Fruit fly (Drosophila melanogaster) whole organism, embryonic: ENCODE data around the gene glob3.

ENCODE experiments used
- Blimp-1 ChIP-seq: fragments of 200-800 bp; sonication (Bioruptor generic); optimal IDR thresholded peaks from 3 replicates; lab custom pipeline; 2018; ENCODE audit warnings: missing biosample characterization, missing genetic modification characterization, mild to moderate bottlenecking, moderate library complexity, missing genetic modification reagents
- Bteb2 ChIP-seq: fragments of 200-800 bp; sonication (Bioruptor generic); optimal IDR thresholded peaks from 2 replicates; lab custom pipeline; 2016; ENCODE audit warnings: missing biosample characterization, missing genetic modification characterization
- CG10209 ChIP-seq: fragments of 200-800 bp; sonication (Bioruptor generic); optimal IDR thresholded peaks from 3 replicates; lab custom pipeline; 2017; ENCODE audit warnings: missing biosample characterization, mild to moderate bottlenecking, missing genetic modification characterization, missing genetic modification reagents
- CG11398 ChIP-seq: fragments of 200-800 bp; sonication (Bioruptor generic); optimal IDR thresholded peaks from 2 replicates; lab custom pipeline; 2016; ENCODE audit warnings: missing biosample characterization, missing genetic modification characterization
- CG11504 ChIP-seq: fragments of 200-800 bp; sonication (Bioruptor generic); optimal IDR thresholded peaks from 3 replicates; lab custom pipeline; 2019; ENCODE audit warnings: missing biosample characterization, mild to moderate bottlenecking, missing genetic modification characterization, moderate library complexity
- CG12104 ChIP-seq: fragments of 200-800 bp; sonication (Bioruptor generic); optimal IDR thresholded peaks from 3 replicates; lab custom pipeline; 2016; ENCODE audit warnings: missing biosample characterization, missing genetic modification characterization
- CG12299 ChIP-seq: fragments of 200-800 bp; sonication (Bioruptor generic); optimal IDR thresholded peaks from 2 replicates; lab custom pipeline; 2018; ENCODE audit warnings: missing biosample characterization, mild to moderate bottlenecking, missing genetic modification characterization
- CG13123 ChIP-seq: fragments of 200-800 bp; sonication (Bioruptor generic); optimal IDR thresholded peaks from 2 replicates; lab custom pipeline; 2016; ENCODE audit warnings: missing biosample characterization, missing genetic modification characterization
- CG14441 ChIP-seq: fragments of 200-800 bp; sonication (Bioruptor generic); IDR thresholded peaks from 2 replicates; pipeline ENCODE4 v1.3.6; 2022; ENCODE audit warnings: missing biosample characterization, missing genetic modification characterization
- CG15011 ChIP-seq: fragments of 200-800 bp; sonication (Bioruptor generic); optimal IDR thresholded peaks from 3 replicates; lab custom pipeline; 2018; ENCODE audit warnings: missing biosample characterization, mild to moderate bottlenecking, missing genetic modification characterization
- CG1603 ChIP-seq: fragments of 200-800 bp; sonication (Bioruptor generic); optimal IDR thresholded peaks from 2 replicates; lab custom pipeline; 2019; ENCODE audit warnings: missing biosample characterization, mild to moderate bottlenecking, missing genetic modification characterization, moderate library complexity
- CG18476 ChIP-seq: fragments of 200-800 bp; sonication (Bioruptor generic); optimal IDR thresholded peaks from 2 replicates; lab custom pipeline; 2016; ENCODE audit warnings: missing biosample characterization, mild to moderate bottlenecking, missing genetic modification characterization
- CG18764 ChIP-seq: fragments of 200-800 bp; sonication (Bioruptor generic); optimal IDR thresholded peaks from 3 replicates; lab custom pipeline; 2016; ENCODE audit warnings: missing biosample characterization, missing genetic modification characterization
- CG2120 ChIP-seq: fragments of 200-800 bp; sonication (Bioruptor generic); optimal IDR thresholded peaks from 3 replicates; lab custom pipeline; 2016; ENCODE audit warnings: missing biosample characterization, missing genetic modification characterization
- CG4730 ChIP-seq: fragments of 200-800 bp; sonication (Bioruptor generic); IDR thresholded peaks from 2 replicates; pipeline ENCODE4 v1.3.6; 2022; ENCODE audit warnings: missing biosample characterization, missing genetic modification characterization
- CG4820 ChIP-seq: fragments of 200-800 bp; sonication (Bioruptor generic); optimal IDR thresholded peaks from 3 replicates; lab custom pipeline; 2016; ENCODE audit warnings: missing biosample characterization, missing genetic modification characterization
- CG6854 ChIP-seq: fragments of 200-800 bp; sonication (Bioruptor generic); optimal IDR thresholded peaks from 3 replicates; lab custom pipeline; 2017; ENCODE audit warnings: missing biosample characterization, mild to moderate bottlenecking, missing genetic modification characterization
- CG7556 ChIP-seq: fragments of 200-800 bp; sonication (Bioruptor generic); optimal IDR thresholded peaks from 2 replicates; lab custom pipeline; 2017; ENCODE audit warnings: missing biosample characterization, mild to moderate bottlenecking, missing genetic modification characterization
- CG9437 ChIP-seq: fragments of 200-800 bp; sonication (Bioruptor generic); optimal IDR thresholded peaks from 2 replicates; lab custom pipeline; 2018; ENCODE audit warnings: missing biosample characterization, mild to moderate bottlenecking, missing genetic modification characterization
- CG9817 ChIP-seq: fragments of 200-800 bp; sonication (Bioruptor generic); optimal IDR thresholded peaks from 2 replicates; lab custom pipeline; 2018; ENCODE audit warnings: missing biosample characterization, mild to moderate bottlenecking, missing genetic modification characterization, moderate library complexity
- Dip3 ChIP-seq: fragments of 200-800 bp; sonication (Bioruptor generic); optimal IDR thresholded peaks from 3 replicates; lab custom pipeline; 2016; ENCODE audit warnings: missing biosample characterization, missing genetic modification characterization
- Fer3 ChIP-seq: fragments of 200-800 bp; sonication (Bioruptor generic); optimal IDR thresholded peaks from 2 replicates; lab custom pipeline; 2018; ENCODE audit warnings: missing biosample characterization, mild to moderate bottlenecking, missing genetic modification characterization, moderate library complexity
- HHEX ChIP-seq: fragments of 200-800 bp; sonication (Bioruptor generic); optimal IDR thresholded peaks from 3 replicates; lab custom pipeline; 2017; ENCODE audit warnings: missing biosample characterization, mild to moderate bottlenecking, missing genetic modification characterization, missing genetic modification reagents
- HLH3B ChIP-seq: fragments of 200-800 bp; sonication (Bioruptor generic); IDR thresholded peaks from 2 replicates; pipeline ENCODE4 v1.3.6; 2022; ENCODE audit warnings: missing biosample characterization, missing genetic modification characterization
- HLHmδ ChIP-seq: fragments of 200-800 bp; sonication (Bioruptor generic); optimal IDR thresholded peaks from 2 replicates; lab custom pipeline; 2018; ENCODE audit warnings: missing biosample characterization, mild to moderate bottlenecking, missing genetic modification characterization, moderate library complexity
- Kr ChIP-seq: fragments of 200-800 bp; sonication (Bioruptor generic); optimal IDR thresholded peaks from 2 replicates; lab custom pipeline; 2017; ENCODE audit warnings: missing biosample characterization, mild to moderate bottlenecking, missing genetic modification characterization
- Rx ChIP-seq: fragments of 200-800 bp; sonication (Bioruptor generic); IDR thresholded peaks from 2 replicates; pipeline ENCODE4 v1.3.6; 2022; ENCODE audit warnings: missing biosample characterization, missing genetic modification characterization
- Sox100B ChIP-seq: fragments of 200-800 bp; sonication (Bioruptor generic); optimal IDR thresholded peaks from 3 replicates; lab custom pipeline; 2018; ENCODE audit warnings: missing biosample characterization, mild to moderate bottlenecking, missing genetic modification characterization
- Sox102F ChIP-seq: fragments of 200-800 bp; sonication (Bioruptor generic); optimal IDR thresholded peaks from 2 replicates; lab custom pipeline; 2018; ENCODE audit warnings: missing biosample characterization, mild to moderate bottlenecking, missing genetic modification characterization, moderate library complexity
- Tbp ChIP-seq: fragments of >200 bp; optimal IDR thresholded peaks from 2 replicates; lab custom pipeline; 2018; ENCODE audit warnings: missing biosample characterization, missing genetic modification characterization
- bowl ChIP-seq: fragments of 200-800 bp; sonication (Bioruptor generic); IDR thresholded peaks from 2 replicates; pipeline ENCODE4 v1.3.6; 2022; ENCODE audit warnings: missing biosample characterization, missing genetic modification characterization
- br ChIP-seq: fragments of >200 bp; optimal IDR thresholded peaks from 2 replicates; lab custom pipeline; 2017
- cwo ChIP-seq: fragments of 200-800 bp; sonication (Bioruptor generic); optimal IDR thresholded peaks from 3 replicates; lab custom pipeline; 2017; ENCODE audit warnings: missing biosample characterization, missing genetic modification characterization, mild to moderate bottlenecking, moderate library complexity, missing genetic modification reagents
- dmrt99B ChIP-seq: fragments of 200-800 bp; sonication (Bioruptor generic); optimal IDR thresholded peaks from 2 replicates; lab custom pipeline; 2018; ENCODE audit warnings: missing biosample characterization, mild to moderate bottlenecking, missing genetic modification characterization, moderate library complexity
- eve ChIP-seq, 2 experiments: fragments of >200 bp; optimal IDR thresholded peaks; 2 replicates each; lab custom pipeline; 2017; ENCODE audit warnings: missing biosample characterization in 2 of 2, missing genetic modification characterization in 2 of 2
- exex ChIP-seq: fragments of 200-800 bp; sonication (Bioruptor generic); optimal IDR thresholded peaks from 4 replicates; lab custom pipeline; 2018; ENCODE audit warnings: missing biosample characterization, mild to moderate bottlenecking, missing genetic modification characterization, moderate library complexity
- fd64A ChIP-seq: fragments of 200-800 bp; sonication (Bioruptor generic); optimal IDR thresholded peaks from 3 replicates; lab custom pipeline; 2018; ENCODE audit warnings: missing biosample characterization, mild to moderate bottlenecking, missing genetic modification characterization
- fru ChIP-seq: fragments of >200 bp; optimal IDR thresholded peaks from 2 replicates; lab custom pipeline; 2017
- fu2 ChIP-seq: fragments of 200-800 bp; sonication (Bioruptor generic); optimal IDR thresholded peaks from 2 replicates; lab custom pipeline; 2016; ENCODE audit warnings: missing biosample characterization, missing genetic modification characterization
- gcm2 ChIP-seq: fragments of 200-800 bp; sonication (Bioruptor generic); optimal IDR thresholded peaks from 2 replicates; lab custom pipeline; 2016; ENCODE audit warnings: missing biosample characterization, missing genetic modification characterization
- gfzf ChIP-seq: fragments of 200-800 bp; sonication (Bioruptor generic); optimal IDR thresholded peaks from 2 replicates; lab custom pipeline; 2016; ENCODE audit warnings: missing biosample characterization, mild to moderate bottlenecking, missing genetic modification characterization, moderate library complexity
- ham ChIP-seq: fragments of 200-800 bp; sonication (Bioruptor generic); IDR thresholded peaks from 2 replicates; pipeline ENCODE4 v1.3.6; 2022; ENCODE audit warnings: missing biosample characterization, missing genetic modification characterization
- hb ChIP-seq: fragments of 200-800 bp; sonication (Bioruptor generic); IDR thresholded peaks from 3 replicates; pipeline ENCODE4 v1.3.6; 2022; ENCODE audit warnings: missing biosample characterization, missing genetic modification characterization; ENCODE audit not compliant: partially characterized antibody
- hbn ChIP-seq: fragments of 200-800 bp; sonication (Bioruptor generic); IDR thresholded peaks from 2 replicates; pipeline ENCODE4 v1.3.6; 2022; ENCODE audit warnings: missing biosample characterization, missing genetic modification characterization; ENCODE audit not compliant: partially characterized antibody
- jigr1 ChIP-seq: fragments of 200-800 bp; sonication (Bioruptor generic); IDR thresholded peaks from 3 replicates; pipeline ENCODE4 v1.3.6; 2022; ENCODE audit warnings: missing biosample characterization, missing genetic modification characterization
- nmo ChIP-seq: fragments of 200-800 bp; sonication (Bioruptor generic); optimal IDR thresholded peaks from 2 replicates; lab custom pipeline; 2018; ENCODE audit warnings: missing biosample characterization, mild to moderate bottlenecking, missing genetic modification characterization, moderate library complexity
- odd ChIP-seq: fragments of 200-800 bp; sonication (Bioruptor generic); optimal IDR thresholded peaks from 2 replicates; lab custom pipeline; 2017; ENCODE audit warnings: missing biosample characterization, mild to moderate bottlenecking, missing genetic modification characterization
- pum ChIP-seq: fragments of 200-800 bp; sonication (Bioruptor generic); optimal IDR thresholded peaks from 2 replicates; lab custom pipeline; 2016; ENCODE audit warnings: missing biosample characterization, missing genetic modification characterization
- stc ChIP-seq: fragments of 200-800 bp; sonication (Bioruptor generic); IDR thresholded peaks from 2 replicates; pipeline ENCODE4 v1.3.6; 2022; ENCODE audit warnings: missing biosample characterization, missing genetic modification characterization
- tap ChIP-seq: fragments of 200-800 bp; optimal IDR thresholded peaks from 3 replicates; lab custom pipeline; 2019; ENCODE audit warnings: missing biosample characterization, mild to moderate bottlenecking, missing genetic modification characterization, moderate library complexity
- tx ChIP-seq: fragments of 200-800 bp; sonication (Bioruptor generic); optimal IDR thresholded peaks from 2 replicates; lab custom pipeline; 2016; ENCODE audit warnings: missing biosample characterization, missing genetic modification characterization
- z ChIP-seq: fragments of 200-800 bp; sonication (Bioruptor generic); IDR thresholded peaks from 3 replicates; pipeline ENCODE4 v1.3.6; 2022; ENCODE audit warnings: missing biosample characterization, missing genetic modification characterization

The glob3 gene

DNA sequence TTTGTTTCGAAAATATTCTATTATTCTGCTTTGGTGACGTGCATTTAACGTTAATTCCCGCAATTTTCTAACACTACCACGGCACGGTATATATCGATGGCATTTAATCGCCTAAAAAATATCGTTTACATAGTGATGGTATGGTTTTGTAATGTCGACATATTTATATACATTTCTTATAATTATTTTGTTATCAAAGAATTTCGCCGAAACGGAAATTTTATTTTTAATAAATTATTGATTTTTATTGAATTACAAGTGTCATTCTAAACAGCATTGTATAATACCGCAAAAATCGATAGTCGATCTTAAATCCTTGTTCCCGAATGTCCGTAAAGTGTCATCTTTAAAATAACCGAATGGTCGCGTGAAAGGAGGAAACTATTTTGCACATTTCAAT lies 5.4 kb upstream of the glob3 start, which contains the start of the genes Sec20 and dgrn (continued):
- peak; percentile 41 for TF ChIP-seq CG1603 (tag; lab: Kevin White, UChicago)
- no peak for TF ChIP-seq Kr (GFP tag; lab: Kevin White, UChicago)
- TF ChIP-seq CG11504: no peak
- no peak for TF ChIP-seq CG15011 (GFP tag; lab: Kevin White, UChicago)
- peak; percentile 57 for TF ChIP-seq CG4820 (GFP tag; lab: Kevin White, UChicago)
- no peak for TF ChIP-seq z (GFP tag; lab: Robert Waterston, UW)
- TF ChIP-seq fru (lab: Kevin White, UChicago): no peak
- 0 out of 2 replicates have a peak, but pooled peaks have one; percentile 20 for TF ChIP-seq CG4730 (GFP tag; lab: Robert Waterston, UW)
- TF ChIP-seq Sox102F (GFP tag; lab: Kevin White, UChicago): peak; percentile 68
- no peak for TF ChIP-seq eve (GFP tag; optimal IDR thresholded peaks at IDR 0.05; lab: Kevin White, UChicago)
- peak; percentile 48 for TF ChIP-seq CG13123 (GFP tag; lab: Kevin White, UChicago)
- no peak for TF ChIP-seq bowl (GFP tag; lab: Robert Waterston, UW)
- TF ChIP-seq fd64A (GFP tag; lab: Kevin White, UChicago): no peak
- no peak for TF ChIP-seq ham
- TF ChIP-seq Bteb2: peak; percentile 18
- no peak for TF ChIP-seq dmrt99B
- TF ChIP-seq hbn: peak; percentile 94
- TF ChIP-seq HHEX (GFP tag; lab: Kevin White, UChicago): peak; percentile 7
- peak; percentile 28 for TF ChIP-seq CG12299 (tag; lab: Kevin White, UChicago)
- TF ChIP-seq CG2120 (GFP tag; lab: Kevin White, UChicago): peak; percentile 84
- peak; percentile 38 for TF ChIP-seq CG12104
- no peak for TF ChIP-seq br (lab: Kevin White, UChicago)
- no peak for TF ChIP-seq CG6854 (GFP tag; lab: Kevin White, UChicago)
- peak; percentile 56 for TF ChIP-seq exex (tag; lab: Kevin White, UChicago)
- no peak for TF ChIP-seq gcm2 (GFP tag; lab: Kevin White, UChicago)
- TF ChIP-seq tx (GFP tag; lab: Kevin White, UChicago): no peak
- TF ChIP-seq CG18476: peak; percentile 52
- TF ChIP-seq odd (GFP tag; lab: Kevin White, UChicago): no peak
- TF ChIP-seq CG9817: peak; percentile 66
- peak; percentile 63 for TF ChIP-seq CG18764 (GFP tag; lab: Kevin White, UChicago)
- TF ChIP-seq CG7556 (GFP tag; lab: Kevin White, UChicago): peak; percentile 54
- TF ChIP-seq Rx: 0 out of 2 replicates have a peak, but pooled peaks have one; percentile 25
- TF ChIP-seq Tbp: no peak
- peak; percentile 56 for TF ChIP-seq Dip3 (GFP tag; lab: Kevin White, UChicago)
- TF ChIP-seq HLHmδ (GFP tag; lab: Kevin White, UChicago): no peak
- TF ChIP-seq pum (GFP tag; lab: Kevin White, UChicago): peak; percentile 4
- peak; percentile 43; the same call in 1 of the 2 replicates for TF ChIP-seq stc (GFP tag; lab: Robert Waterston, UW)
- TF ChIP-seq CG9437 (GFP tag; lab: Kevin White, UChicago): peak; percentile 55
- TF ChIP-seq CG10209 (GFP tag; lab: Kevin White, UChicago): peak; percentile 41
- peak; percentile 94 for TF ChIP-seq hb (GFP tag; lab: Robert Waterston, UW)
- TF ChIP-seq fu2 (GFP tag; lab: Kevin White, UChicago): no peak
- no peak for TF ChIP-seq tap (tag; lab: Kevin White, UChicago)
- peak; percentile 61 for TF ChIP-seq HLH3B
- TF ChIP-seq cwo (GFP tag; lab: Kevin White, UChicago): peak; percentile 31
- TF ChIP-seq Fer3 (tag; lab: Kevin White, UChicago): peak; percentile 56
- no peak for TF ChIP-seq CG11398 (GFP tag; lab: Kevin White, UChicago)
- no peak for TF ChIP-seq CG14441 (GFP tag; lab: Robert Waterston, UW)
- TF ChIP-seq nmo (GFP tag; lab: Kevin White, UChicago): peak; percentile 83
- TF ChIP-seq jigr1 (GFP tag; lab: Robert Waterston, UW): no peak
- TF ChIP-seq Blimp-1 (GFP tag; lab: Kevin White, UChicago): peak; percentile 61
- peak; percentile 53 for TF ChIP-seq Sox100B (GFP tag; lab: Kevin White, UChicago)
- TF ChIP-seq gfzf: peak; percentile 50
